Fruit fly (Drosophila melanogaster): ENCODE data around the gene CG18577.

The CG18577 gene

DNA sequence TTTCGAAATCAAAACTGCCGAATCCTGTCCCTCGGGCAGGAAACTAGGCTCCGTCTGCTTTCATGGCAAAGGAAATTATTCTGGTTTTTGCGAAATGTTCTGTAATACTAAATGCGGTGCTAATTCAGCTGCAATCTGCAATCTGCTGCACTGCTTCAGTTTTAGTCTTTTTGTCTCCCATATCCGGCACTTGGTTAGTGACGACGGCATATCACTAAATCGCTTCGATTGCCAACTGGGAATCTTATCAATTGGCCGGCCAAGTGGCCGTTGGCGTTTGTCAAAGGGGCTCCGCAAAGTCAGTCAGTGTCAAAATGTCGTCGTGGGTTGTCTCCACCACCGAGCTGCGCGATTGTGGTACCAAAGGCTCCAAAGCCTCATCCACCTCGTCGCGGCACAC, at the start of gene CG18577:
Gene CG18577 (plus strand): TSS at position 301 of the 400 bp plus-strand sequence.
- no peak for TF ChIP-seq CG17801 (GFP tag; optimal IDR thresholded peaks at IDR 0.05; ENCODE audit: partially characterized antibody)

DNA sequence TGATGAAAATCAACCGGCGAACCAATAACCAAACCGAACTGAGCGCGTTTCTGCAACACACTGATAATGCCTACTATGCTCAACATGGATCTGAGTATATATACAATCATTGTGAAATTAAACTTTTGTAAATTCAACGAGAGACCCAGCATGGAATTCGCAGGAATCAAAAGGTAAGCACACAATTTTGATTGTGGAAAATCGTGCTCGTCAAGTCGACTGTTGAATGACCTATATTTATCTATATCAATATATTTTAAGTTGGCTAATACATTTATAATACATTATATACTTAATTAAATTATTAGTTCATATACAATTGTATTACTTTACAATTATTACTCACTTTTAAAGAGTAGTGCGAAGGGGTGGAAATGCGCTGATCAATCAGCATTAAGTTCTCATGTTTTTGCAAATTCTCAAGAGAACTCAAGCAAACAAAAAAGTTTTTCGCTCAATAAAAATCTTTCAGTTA, 42.1 kb upstream of the CG18577 start, which contains the start of gene Ugt302K1:
Gene Ugt302K1 (minus strand): TSS at position 51 of the 475 bp plus-strand sequence.
- TF ChIP-seq CG17801 (GFP tag; optimal IDR thresholded peaks at IDR 0.05; ENCODE audit: partially characterized antibody), result peak; percentile 37

DNA sequence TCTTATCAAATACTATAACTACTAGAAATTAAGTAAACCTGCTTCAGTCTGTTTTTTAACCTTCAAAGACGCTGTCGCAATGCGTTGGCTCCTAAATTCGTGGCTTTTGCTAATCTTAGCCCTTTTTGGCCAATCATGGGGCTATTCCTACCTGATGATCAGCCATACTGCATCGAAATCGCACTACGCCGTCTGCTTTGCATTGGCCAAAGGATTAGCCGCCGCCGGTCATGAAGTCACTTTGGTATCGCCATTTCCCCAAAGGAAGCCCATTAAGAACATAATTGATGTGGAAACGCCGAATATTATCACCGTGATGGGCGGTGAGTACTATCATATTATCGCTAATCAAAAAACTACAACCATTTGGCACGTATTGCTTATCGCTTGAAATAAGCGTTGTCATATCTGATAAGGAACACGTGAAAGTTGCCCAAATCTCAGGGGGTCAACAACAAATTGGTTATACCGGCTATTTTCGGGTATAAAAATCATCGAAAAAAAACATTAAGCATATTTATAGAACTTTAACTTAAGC, 41.2 kb upstream of the CG18577 start, which contains the start of gene Ugt302E1:
Gene Ugt302E1 (plus strand): TSS at position 51 of the 538 bp plus-strand sequence.
- TF ChIP-seq CG17801 (GFP tag; optimal IDR thresholded peaks at IDR 0.05; ENCODE audit: partially characterized antibody), result no peak

DNA sequence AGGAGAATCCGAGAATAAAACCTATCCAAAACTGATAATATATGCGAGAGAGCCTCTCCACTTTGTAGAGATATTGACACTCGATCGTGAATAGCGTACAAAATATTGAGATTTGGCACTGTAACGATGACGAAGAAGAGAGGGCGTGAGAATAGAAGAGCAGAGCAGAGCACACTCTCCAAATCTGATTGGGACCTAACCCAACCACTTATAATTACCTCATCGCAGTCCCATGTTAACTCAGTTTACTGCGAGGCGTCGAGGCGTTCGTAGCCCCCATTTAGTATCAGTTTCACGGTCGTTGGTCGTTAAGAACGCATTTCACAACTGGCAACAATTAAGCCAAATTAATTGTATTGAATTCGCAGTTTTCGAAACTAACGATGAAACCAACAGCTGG, 39.0 kb upstream of the CG18577 start, which contains the start of gene Ugt302C1:
Gene Ugt302C1 (plus strand): TSS at position 241 of the 400 bp plus-strand sequence.
- peak; percentile 44 for TF ChIP-seq CG17801 (GFP tag; optimal IDR thresholded peaks at IDR 0.05; ENCODE audit: partially characterized antibody)

DNA sequence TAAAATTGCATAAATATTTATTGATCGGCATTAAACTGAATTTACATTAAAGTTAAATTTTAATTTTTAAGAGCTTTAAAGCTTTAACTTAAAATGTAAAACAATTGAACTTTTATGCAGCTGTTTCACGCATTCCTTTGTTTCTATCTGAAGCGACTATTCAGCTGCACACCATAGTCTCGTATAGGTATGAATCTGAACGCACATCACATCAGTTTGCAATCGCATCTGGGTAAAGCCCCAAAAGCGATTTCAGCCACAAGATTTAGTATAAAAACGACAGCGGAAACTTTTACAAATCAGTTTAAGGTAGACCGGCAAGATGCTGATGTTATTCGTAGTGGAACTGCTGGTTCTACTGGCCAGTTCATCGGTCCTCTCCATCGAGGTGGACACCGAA, 35.0 kb upstream of the CG18577 start, which contains the start of gene CG4757:
Gene CG4757 (plus strand): TSS at position 301 of the 400 bp plus-strand sequence.
- no peak for TF ChIP-seq CG17801 (GFP tag; optimal IDR thresholded peaks at IDR 0.05; ENCODE audit: partially characterized antibody)

DNA sequence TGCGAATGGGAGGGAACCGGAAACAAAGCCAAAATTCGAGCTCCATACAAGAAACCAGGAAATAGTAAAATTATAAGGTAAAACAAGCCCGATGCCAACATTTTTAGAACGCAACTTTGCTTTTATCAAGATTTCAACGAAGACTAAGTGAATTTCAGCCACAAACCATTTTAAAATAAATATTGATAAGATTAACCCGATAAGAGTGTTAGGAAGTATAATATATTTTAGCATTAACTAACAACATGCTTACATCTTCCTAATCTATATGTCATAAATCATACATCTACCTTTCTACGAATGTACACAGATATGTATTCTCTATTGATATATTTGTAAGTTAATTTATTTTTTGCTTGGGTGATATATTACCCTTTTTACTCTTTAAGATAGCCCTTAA, 29.9 kb upstream of the CG18577 start, which contains the start of gene Ugt35E1:
Gene Ugt35E1 (minus strand): TSS at position 101 of the 400 bp plus-strand sequence.
- no peak for TF ChIP-seq CG17801 (GFP tag; optimal IDR thresholded peaks at IDR 0.05; ENCODE audit: partially characterized antibody)

DNA sequence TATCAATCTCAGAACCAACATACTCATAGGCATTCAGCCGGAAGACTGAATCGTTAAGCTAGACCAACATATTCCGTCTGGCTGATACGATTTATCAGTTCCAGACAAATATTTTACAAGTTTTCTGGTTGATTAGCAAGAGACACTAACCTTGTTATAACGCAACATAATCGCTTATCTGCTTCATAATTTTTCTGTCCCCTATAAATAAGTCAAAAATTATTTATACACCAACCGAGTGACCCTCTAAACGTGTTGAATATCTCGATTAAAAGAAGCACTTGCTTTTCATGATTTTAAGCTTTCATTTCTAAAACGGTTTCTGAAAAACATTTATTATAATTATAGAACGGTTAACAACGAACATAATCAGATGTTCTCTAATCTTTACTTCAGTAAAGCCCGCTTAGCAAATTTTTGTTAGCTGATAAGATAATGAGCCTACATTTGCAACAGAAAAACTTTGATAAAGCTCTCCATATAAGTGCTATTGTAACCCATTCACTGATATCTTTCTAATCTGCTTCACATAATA, 27.9 kb upstream of the CG18577 start, which contains the start of gene Ugt35E2:
Gene Ugt35E2 (minus strand): TSS at position 51 of the 535 bp plus-strand sequence.
- TF ChIP-seq CG17801 (GFP tag; optimal IDR thresholded peaks at IDR 0.05; ENCODE audit: partially characterized antibody), result no peak

DNA sequence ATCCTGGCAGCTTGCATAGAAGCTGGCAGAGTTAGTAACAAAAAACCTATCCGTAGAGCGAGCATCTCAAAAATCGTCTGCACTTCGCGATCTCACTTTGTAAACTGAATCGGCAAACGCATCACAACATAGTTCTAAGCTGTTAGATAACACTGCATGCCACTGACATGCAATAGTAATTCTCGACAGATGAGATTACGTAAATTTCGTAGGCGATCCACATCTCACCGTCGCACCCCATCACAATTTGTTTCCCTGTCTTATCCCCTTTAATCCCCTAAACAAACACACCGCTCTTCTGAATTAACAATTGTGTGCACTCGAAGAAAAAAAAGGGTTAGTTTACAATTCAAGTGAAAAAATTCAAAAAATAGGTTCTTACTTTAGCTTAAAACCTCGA, 25.7 kb upstream of the CG18577 start, which contains the start of gene Ugt35B1:
Gene Ugt35B1 (minus strand): TSS at position 101 of the 400 bp plus-strand sequence.
- no peak for TF ChIP-seq CG17801 (GFP tag; optimal IDR thresholded peaks at IDR 0.05; ENCODE audit: partially characterized antibody)

DNA sequence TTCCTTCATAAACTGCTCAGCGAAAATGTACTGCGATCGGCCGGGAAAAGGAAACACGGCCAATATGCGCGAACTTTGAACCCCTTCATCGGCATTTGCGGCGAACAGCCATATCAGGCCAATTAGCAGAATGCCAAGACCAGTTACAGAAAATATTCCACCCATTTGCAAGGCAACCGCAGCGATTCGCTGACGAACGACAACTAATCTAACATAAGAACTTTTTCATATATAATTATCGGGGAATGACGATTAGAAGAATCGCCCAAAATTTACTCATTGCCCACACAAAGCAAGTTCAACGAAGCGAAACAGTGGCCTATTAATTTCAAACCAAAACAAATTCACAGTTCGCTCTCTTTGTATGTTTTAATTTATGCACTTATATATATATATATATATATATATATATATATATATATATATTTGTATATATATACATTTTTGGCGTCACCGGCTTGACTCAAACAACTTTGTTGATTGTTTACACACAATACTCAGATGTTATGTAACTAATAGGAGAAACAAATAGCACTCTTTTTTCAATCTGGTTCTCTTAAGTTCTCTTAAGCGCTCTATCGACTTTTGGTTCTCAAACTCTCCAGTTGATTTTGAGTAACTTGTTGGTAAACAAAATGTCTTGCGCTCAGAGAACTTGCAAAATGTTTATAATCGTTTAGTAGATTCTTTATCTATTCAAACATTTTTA, 23.3 kb upstream of the CG18577 start, which contains the start of gene Ugt35A1:
Gene Ugt35A1 (minus strand): TSS at position 205 of the 709 bp plus-strand sequence.
- no peak for TF ChIP-seq CG17801 (GFP tag; optimal IDR thresholded peaks at IDR 0.05; ENCODE audit: partially characterized antibody)

DNA sequence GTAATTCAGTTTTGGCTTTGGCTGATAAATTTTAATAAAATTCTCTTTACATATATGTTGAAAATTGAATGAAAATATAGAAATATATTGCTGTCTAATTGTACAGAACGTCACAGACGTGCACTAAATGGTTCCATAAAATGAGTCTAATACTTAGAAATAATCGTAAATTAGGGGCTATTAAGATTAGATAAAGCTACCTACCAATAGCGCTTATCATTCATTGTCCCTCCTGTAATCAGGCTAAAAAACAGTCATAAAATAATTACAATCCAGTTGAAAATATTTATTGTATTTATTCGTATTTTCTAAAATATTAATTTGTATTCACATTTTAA, 22.8 kb upstream of the CG18577 start:
- peak; percentile 65 for TF ChIP-seq CG17801 (GFP tag; optimal IDR thresholded peaks at IDR 0.05; ENCODE audit: partially characterized antibody)

DNA sequence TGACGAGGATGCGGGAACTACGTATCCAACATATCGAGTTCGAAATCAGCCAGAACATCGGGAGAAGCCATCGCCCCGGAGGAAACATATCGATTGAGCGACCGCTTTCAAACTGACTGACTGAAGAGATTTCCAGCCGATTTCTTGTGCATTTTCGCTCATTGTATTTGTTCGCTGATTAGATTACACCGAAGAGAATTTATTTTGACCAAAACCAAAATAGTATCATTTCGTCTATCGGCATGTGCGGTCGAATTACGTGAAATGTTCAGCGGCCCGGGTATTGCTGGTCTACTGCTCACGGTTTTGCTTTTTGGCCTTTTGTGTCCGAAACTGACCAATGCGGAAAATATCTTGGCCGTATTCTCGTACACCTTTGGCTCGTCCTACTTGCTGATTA, 20.6 kb upstream of the CG18577 start, which contains the start of the genes Ugt304A1 and Ugt303A1:
Gene Ugt304A1 (minus strand): TSS at position 101 of the 400 bp plus-strand sequence.
Gene Ugt303A1 (plus strand): TSS at position 222 of the 400 bp plus-strand sequence.
- TF ChIP-seq CG17801 (GFP tag; optimal IDR thresholded peaks at IDR 0.05; ENCODE audit: partially characterized antibody), result no peak

DNA sequence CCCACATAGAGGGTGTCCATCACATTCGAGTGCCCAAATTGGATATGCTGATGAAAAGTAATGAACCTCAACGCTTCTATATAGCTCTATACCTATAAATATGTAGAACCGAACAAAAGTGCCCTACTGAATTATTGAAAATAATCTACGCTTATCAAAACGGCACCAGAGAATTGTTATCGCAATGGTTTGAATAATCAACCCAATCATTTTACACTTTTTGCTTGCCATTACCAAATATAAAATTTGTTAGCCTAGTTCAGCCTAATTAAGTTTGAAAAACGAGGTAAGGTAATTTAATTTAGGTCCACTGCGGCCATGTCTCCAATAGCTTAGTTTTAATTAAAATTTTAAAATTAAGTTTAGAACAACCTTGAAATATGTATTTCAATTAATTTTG, 20.1 kb upstream of the CG18577 start:
- no peak for TF ChIP-seq CG17801 (GFP tag; optimal IDR thresholded peaks at IDR 0.05; ENCODE audit: partially characterized antibody)

DNA sequence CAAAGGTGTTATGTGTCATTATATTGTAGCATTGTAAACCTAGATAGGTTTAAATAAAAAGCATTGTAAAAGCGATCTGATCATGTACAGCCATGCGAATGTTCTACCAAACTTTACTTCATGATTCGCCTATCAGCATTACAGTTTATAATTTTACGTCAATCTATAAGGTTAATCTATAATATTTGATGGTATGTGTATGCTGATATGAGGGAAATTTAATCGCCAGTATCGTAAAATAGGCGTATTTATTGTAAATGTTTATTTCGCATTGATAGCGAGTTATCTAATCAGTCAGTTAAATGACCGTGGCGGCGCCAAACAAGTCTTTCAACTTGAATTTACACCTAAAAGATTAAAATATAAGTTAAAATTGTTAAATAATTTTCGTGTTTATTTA, 18.3 kb upstream of the CG18577 start:
- no peak for TF ChIP-seq CG17801 (GFP tag; optimal IDR thresholded peaks at IDR 0.05; ENCODE audit: partially characterized antibody)

DNA sequence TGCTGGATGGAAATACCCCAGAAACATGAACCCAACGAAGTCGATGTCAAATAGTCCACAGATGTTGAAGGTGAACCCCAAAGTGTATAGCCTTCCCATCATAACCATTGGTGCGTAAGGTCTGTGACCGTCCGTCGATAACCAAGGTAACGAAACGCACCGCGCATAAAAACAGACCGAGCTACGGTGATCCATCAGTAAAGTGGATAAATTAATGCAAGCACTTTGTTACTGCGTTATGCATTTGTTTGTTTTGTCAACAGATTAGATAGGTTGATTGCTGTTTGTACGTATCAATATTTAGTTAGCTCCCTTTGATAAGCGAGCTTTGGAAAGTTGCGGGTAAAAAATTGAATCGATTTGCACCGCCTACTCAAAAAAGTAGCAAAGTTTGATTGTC, 17.6 kb upstream of the CG18577 start:
- TF ChIP-seq CG17801 (GFP tag; optimal IDR thresholded peaks at IDR 0.05; ENCODE audit: partially characterized antibody), result no peak

DNA sequence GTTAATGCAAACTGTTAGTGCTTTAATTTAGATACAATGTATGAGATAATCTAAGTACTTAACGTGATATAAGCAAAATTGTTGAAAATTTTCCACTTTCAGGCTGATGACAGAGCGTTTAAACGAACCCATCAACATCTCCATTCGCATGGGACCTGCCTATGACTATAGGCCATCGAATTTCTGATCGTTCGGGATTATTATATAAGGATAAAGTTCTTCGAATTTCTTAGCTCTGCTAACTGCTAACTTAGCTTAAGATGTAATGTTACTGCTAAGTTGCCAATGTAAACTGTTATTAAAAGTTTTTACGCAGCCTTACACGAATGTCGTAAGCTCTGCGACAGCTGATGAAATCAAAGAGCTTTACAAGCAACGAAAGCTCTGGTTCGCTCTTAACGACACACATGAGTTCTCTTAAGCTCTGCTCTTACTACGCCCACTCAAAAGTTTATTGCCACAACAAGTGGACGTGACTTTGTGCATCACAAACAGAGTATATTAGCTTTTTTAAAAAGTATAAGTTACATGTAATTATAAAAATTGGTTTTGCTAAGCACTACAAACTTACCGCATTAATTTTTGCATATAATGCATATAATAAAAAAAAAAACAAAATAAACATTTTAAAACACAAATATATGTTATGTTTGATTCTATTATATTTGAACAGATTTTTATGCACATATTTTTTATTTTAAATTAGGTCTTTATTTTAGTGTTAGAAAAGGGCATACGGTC, 926 bp downstream of the CG18577 start:
- peak; percentile 83 for TF ChIP-seq CG17801 (GFP tag; optimal IDR thresholded peaks at IDR 0.05; ENCODE audit: partially characterized antibody)

All from ovary, adult (tissue).